Worm (Caenorhabditis elegans): ENCODE measurements around the gene idi-1.

idi-1 gene

ce11 chrIII:8098116-8098515, 6.6 kb downstream of the idi-1 start, which contains the start of gene K06H7.8:
Gene K06H7.8, minus strand, starts transcription at chrIII:8098216.
- no peak for TF ChIP-seq sea-2 (GFP tag; optimal IDR thresholded peaks at IDR 0.05)
- TF ChIP-seq fos-1 (tag; optimal IDR thresholded peaks at IDR 0.05), result no peak
- no peak for TF ChIP-seq nfya-1 (tag; optimal IDR thresholded peaks at IDR 0.05; ENCODE audit: insufficient read depth)
- no peak for TF ChIP-seq ceh-9 (tag; optimal IDR thresholded peaks at IDR 0.05)
- no peak for TF ChIP-seq ceh-16 (tag; optimal IDR thresholded peaks at IDR 0.05)
- no peak for TF ChIP-seq nhr-12 (tag; optimal IDR thresholded peaks at IDR 0.05)
- no peak for TF ChIP-seq aly-2 (tag; optimal IDR thresholded peaks at IDR 0.05)
- no peak for TF ChIP-seq fkh-2 (tag; optimal IDR thresholded peaks at IDR 0.05)
- no peak for TF ChIP-seq lin-15B (tag; optimal IDR thresholded peaks at IDR 0.05)
- TF ChIP-seq mdl-1 (tag; optimal IDR thresholded peaks at IDR 0.05), result no peak
- no peak for TF ChIP-seq ZK546.5 (tag; optimal IDR thresholded peaks at IDR 0.05)
- no peak for TF ChIP-seq pha-4 (tag; optimal IDR thresholded peaks at IDR 0.05)

- TF ChIP-seq elt-3 (tag; optimal IDR thresholded peaks at IDR 0.05), result no peak
- TF ChIP-seq nhr-76 (tag; optimal IDR thresholded peaks at IDR 0.05), result no peak
- TF ChIP-seq mdl-1 (tag; optimal IDR thresholded peaks at IDR 0.05), result no peak
- no peak for TF ChIP-seq fkh-10 (GFP tag; optimal IDR thresholded peaks at IDR 0.05)
- no peak for TF ChIP-seq nhr-12 (tag; optimal IDR thresholded peaks at IDR 0.05)
- no peak for TF ChIP-seq nhr-25 (tag; optimal IDR thresholded peaks at IDR 0.05)
- no peak for TF ChIP-seq mml-1 (tag; optimal IDR thresholded peaks at IDR 0.05)
- TF ChIP-seq nhr-237 (tag; optimal IDR thresholded peaks at IDR 0.05), result no peak
- no peak for TF ChIP-seq ZK546.5 (tag; optimal IDR thresholded peaks at IDR 0.05)
- TF ChIP-seq egl-5 (tag; optimal IDR thresholded peaks at IDR 0.05), result no peak
- no peak for TF ChIP-seq ceh-16 (tag; optimal IDR thresholded peaks at IDR 0.05)
Measured at ce11 chrIII:8099022-8099421, 7.5 kb downstream of the idi-1 start, which contains the start of gene K06H7.1. Gene K06H7.1, plus strand, starts transcription at chrIII:8099322.

- no peak for TF ChIP-seq ZK546.5 (tag; optimal IDR thresholded peaks at IDR 0.05)
- TF ChIP-seq lsy-12 (tag; optimal IDR thresholded peaks at IDR 0.05), result no peak
- TF ChIP-seq R02D3.7 (tag; optimal IDR thresholded peaks at IDR 0.05), result peak; percentile 84
- TF ChIP-seq lin-39 (tag; optimal IDR thresholded peaks at IDR 0.05), result peak; percentile 62
- no peak for TF ChIP-seq ama-1 (optimal IDR thresholded peaks at IDR 0.05)
- TF ChIP-seq lin-15B (tag; optimal IDR thresholded peaks at IDR 0.05), result peak; percentile 54
- peak; percentile 15 for TF ChIP-seq nhr-25 (tag; optimal IDR thresholded peaks at IDR 0.05)
- no peak for TF ChIP-seq tbx-2 (tag; optimal IDR thresholded peaks at IDR 0.05)
- TF ChIP-seq pha-4 (tag; optimal IDR thresholded peaks at IDR 0.05), result peak; percentile 63
- TF ChIP-seq hmg-11 (tag; optimal IDR thresholded peaks at IDR 0.05), result peak; percentile 27
- TF ChIP-seq egl-5 (tag; optimal IDR thresholded peaks at IDR 0.05), result no peak
- TF ChIP-seq fkh-2 (tag; optimal IDR thresholded peaks at IDR 0.05), result no peak
- peak; percentile 59 for TF ChIP-seq nfya-1 (tag; optimal IDR thresholded peaks at IDR 0.05; ENCODE audit: insufficient read depth)
Measured at ce11 chrIII:8100960-8101359, 9.5 kb downstream of the idi-1 start, which contains the start of gene plk-1. Gene plk-1, plus strand, starts transcription at chrIII:8101348.

- no peak for TF ChIP-seq nhr-23 (tag; optimal IDR thresholded peaks at IDR 0.05)
- peak; percentile 10 for TF ChIP-seq nhr-25 (tag; optimal IDR thresholded peaks at IDR 0.05)
- no peak for TF ChIP-seq ceh-16 (tag; optimal IDR thresholded peaks at IDR 0.05)
Measured at ce11 chrIII:8105771-8106170, 14.3 kb downstream of the idi-1 start.

- TF ChIP-seq nhr-28 (tag; optimal IDR thresholded peaks at IDR 0.05), result no peak
- no peak for TF ChIP-seq unc-39 (tag; optimal IDR thresholded peaks at IDR 0.05)
- peak; percentile 75 for TF ChIP-seq lin-39 (tag; optimal IDR thresholded peaks at IDR 0.05)
- TF ChIP-seq tbx-2 (tag; optimal IDR thresholded peaks at IDR 0.05), result no peak
- peak; percentile 66 for TF ChIP-seq nfya-1 (tag; optimal IDR thresholded peaks at IDR 0.05; ENCODE audit: insufficient read depth)
- TF ChIP-seq elt-2 (tag; optimal IDR thresholded peaks at IDR 0.05), result peak; percentile 28
- TF ChIP-seq pha-4 (tag; optimal IDR thresholded peaks at IDR 0.05), result peak; percentile 45
- peak; percentile 70 for TF ChIP-seq hmg-11 (tag; optimal IDR thresholded peaks at IDR 0.05)
Measured at ce11 chrIII:8106476-8106875, 15.0 kb downstream of the idi-1 start.

- TF ChIP-seq ztf-11 (tag; optimal IDR thresholded peaks at IDR 0.05) (no peak), egl-5 (tag; optimal IDR thresholded peaks at IDR 0.05) (no peak), nfya-1 (tag; optimal IDR thresholded peaks at IDR 0.05; ENCODE audit: insufficient read depth) (no peak), mml-1 (tag; optimal IDR thresholded peaks at IDR 0.05) (no peak), elt-1 (tag; optimal IDR thresholded peaks at IDR 0.05) (no peak), jun-1 (tag; optimal IDR thresholded peaks at IDR 0.05) (no peak), ceh-82 (tag; optimal IDR thresholded peaks at IDR 0.05) (no peak), ceh-16 (tag; optimal IDR thresholded peaks at IDR 0.05) (no peak)
Measured at ce11 chrIII:8108490-8108889, 17.0 kb downstream of the idi-1 start, which contains the start of gene C14B9.3. Gene C14B9.3, plus strand, starts transcription at chrIII:8108790.
